Worm (Caenorhabditis elegans) whole organism, dauer: ENCODE results near the gene clhm-1.

ENCODE experiments used
- unc-62 ChIP-seq: sonication (generic microtip); optimal IDR thresholded peaks from 2 replicates; lab custom pipeline; 2017; ENCODE audit warnings: missing biosample characterization, missing genetic modification reagents, missing genetic modification characterization

clhm-1 gene

DNA sequence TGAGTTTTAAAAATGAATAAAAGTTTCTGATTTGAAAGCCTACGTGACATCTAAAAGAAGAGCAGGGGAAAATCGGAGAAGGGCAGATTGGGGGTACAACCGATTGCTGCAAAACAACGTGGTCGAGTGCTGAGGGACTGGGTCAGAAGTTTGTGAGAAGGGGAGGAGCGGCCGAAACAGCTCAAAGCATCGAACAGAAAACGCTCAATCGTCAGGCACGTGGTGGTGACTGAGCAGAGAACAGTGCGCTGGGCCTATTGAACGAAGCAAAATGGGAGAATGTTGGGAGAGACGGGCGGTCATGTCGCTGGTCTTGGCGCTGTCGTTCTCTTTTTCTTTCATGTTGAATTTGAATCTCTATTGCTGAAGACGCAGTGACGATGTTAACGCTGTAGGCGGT, 20.4 kb upstream of the clhm-1 start:
- no peak for TF ChIP-seq unc-62 (GFP tag; lab: Kevin White, UChicago)

- TF ChIP-seq unc-62 (GFP tag; lab: Kevin White, UChicago) = no peak
These were observed 19.3 kb upstream of the clhm-1 start, which contains the start of gene acer-1 for ce11 chrII:6890095-6890494. Gene acer-1, minus strand, starts transcription at chrII:6890400.

ce11 chrII:6889580-6889922, 18.7 kb upstream of the clhm-1 start:
- no peak for TF ChIP-seq unc-62 (GFP tag; lab: Kevin White, UChicago)

DNA sequence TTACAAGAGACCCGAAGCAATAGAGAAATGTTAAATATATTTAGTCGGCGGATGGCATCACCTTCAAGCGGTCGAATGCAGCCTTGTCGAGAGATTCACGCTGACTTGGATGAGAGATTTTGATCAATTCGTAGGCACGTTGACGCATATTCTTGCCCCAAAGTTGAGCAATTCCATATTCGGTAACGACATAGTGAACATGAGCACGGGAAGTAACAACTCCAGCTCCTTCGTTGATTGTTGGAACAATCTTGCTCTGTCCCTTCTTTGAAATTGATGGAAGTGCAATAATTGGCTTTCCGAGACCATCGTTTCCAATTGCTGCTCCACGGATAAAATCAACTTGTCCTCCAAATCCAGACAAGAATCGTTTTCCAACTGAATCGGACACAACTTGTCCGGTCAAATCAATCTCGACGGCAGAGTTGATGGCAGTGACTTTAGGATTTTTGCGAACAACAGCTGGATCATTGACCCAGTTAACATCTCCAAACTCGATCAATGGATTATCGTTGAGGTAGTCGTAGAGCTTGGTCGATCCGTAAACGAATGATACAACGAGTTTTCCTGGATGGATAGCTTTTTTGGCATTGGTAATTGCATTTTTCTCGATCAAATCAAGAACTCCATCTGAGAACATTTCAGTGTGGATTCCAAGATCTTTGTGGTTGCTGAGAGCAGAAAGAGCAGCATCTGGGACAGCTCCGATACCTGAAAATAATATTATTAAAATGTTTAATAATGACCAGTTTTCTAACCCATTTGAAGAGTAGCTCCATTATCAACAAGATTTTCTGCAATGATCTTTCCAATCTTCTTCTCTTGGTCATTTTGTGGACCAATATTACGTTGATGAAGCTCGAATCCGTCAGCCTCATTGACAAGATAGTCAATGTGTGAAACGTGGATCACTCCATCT, 18.1 kb upstream of the clhm-1 start:
- no peak for TF ChIP-seq unc-62 (GFP tag; lab: Kevin White, UChicago)

ce11 chrII:6888211-6888610, 17.4 kb upstream of the clhm-1 start:
- no peak for TF ChIP-seq unc-62 (GFP tag; lab: Kevin White, UChicago)

DNA sequence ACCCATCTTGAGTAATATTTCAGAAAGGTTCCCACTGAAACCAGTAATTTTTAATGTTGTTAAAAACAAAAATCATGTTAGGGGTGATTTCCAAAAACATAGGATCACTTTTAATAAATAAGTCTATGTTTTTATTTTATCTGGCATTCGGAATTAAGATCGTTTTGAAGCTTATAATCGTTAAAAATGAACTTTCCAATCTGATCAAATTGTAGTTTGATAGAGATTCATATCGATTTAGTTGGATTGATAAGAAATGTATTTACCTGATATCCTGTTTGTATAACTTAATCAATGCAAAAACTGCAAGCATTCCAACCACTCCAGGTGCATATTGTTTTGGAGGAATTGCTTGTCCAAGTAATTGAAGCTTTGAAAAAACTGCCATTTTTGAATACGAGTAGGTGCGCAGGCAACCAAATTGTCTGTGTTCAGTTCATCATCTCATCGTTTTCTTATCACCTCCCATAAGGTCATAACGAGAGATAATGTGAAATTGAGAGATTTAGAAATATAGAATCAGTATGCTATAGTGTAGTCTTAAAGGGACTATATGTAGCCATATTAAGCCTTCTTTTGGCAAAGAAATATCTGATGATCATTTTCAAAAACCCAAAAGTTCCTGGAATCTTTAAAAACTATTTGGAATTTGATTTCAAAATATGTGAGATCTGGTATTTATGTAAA, 16.7 kb upstream of the clhm-1 start, which contains the start of gene pmp-2:
TSS of gene pmp-2 (minus strand) at position 487 of the 687 bp plus-strand sequence.
- no peak for TF ChIP-seq unc-62 (GFP tag; lab: Kevin White, UChicago)

- TF ChIP-seq unc-62 (GFP tag; lab: Kevin White, UChicago) = no peak
These were observed 13.8 kb upstream of the clhm-1 start for ce11 chrII:6884568-6884967.

DNA sequence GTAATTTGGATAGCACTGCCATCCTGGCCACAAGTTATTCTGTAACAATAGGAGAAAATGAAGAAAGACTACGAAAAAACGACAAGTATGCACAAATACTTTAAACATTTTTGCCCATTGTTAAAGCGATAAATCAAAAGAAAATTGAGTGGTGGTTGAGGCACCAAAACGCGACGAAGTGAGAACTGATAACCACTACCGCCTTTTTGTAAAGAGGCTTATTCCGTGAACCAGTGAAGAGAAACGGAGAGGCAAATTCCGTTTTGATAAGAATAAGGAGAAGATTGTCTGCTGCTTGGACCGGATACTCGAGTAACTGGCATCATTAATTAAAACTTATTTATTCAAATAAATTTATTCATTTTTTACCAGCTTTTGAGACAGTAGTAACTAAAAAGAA, 12.9 kb upstream of the clhm-1 start, which contains the start of gene pmp-1:
TSS of gene pmp-1 (minus strand) at position 39 of the 400 bp plus-strand sequence.
- TF ChIP-seq unc-62 (GFP tag; lab: Kevin White, UChicago) = no peak

ce11 chrII:6882335-6882734, 11.5 kb upstream of the clhm-1 start:
- TF ChIP-seq unc-62 (GFP tag; lab: Kevin White, UChicago) = no peak

DNA sequence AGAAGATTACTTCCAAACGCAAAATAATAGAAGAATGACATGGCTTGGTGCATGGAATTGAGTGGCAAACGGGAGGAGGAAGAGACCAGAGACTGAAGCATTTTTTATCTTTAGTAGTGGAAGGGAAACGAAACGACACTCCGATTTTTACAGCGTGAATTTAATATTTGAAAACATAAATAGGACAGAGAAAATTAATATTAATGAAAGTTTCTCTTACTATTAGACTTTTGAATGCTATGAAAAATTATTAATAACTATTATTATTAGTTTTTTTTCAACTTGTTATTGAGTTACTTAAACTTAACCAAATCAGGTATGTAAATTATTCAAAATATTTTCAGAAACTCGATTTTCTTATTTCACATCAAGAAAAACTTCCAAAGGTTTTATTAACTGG, 9.3 kb upstream of the clhm-1 start, which contains the start of gene C44B7.7:
TSS of gene C44B7.7 (minus strand) at position 101 of the 400 bp plus-strand sequence.
- TF ChIP-seq unc-62 (GFP tag; lab: Kevin White, UChicago) = no peak

ce11 chrII:6877881-6878280, 7.1 kb upstream of the clhm-1 start:
- no peak for TF ChIP-seq unc-62 (GFP tag; lab: Kevin White, UChicago)

DNA sequence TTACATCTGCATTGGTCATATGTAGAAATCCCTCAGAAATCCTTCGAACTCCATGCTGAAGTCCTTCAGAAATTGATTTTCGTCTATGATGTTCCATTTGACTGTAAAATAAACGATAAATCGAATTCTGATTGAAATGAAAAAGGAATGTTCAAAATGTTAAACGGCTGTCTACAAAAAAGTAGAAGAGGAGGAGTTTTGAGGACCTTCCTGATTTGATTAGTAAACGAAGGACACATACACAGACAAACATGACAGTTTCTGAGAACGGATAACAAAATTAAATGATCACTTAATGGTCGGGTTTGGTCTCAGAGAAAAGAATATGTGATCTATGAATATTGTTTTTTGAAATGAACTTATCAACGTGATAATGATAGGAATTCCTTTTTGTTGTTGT, 6.1 kb upstream of the clhm-1 start, which contains the start of gene slc-36.5:
TSS of gene slc-36.5 (minus strand) at position 101 of the 400 bp plus-strand sequence.
- TF ChIP-seq unc-62 (GFP tag; lab: Kevin White, UChicago) = no peak

DNA sequence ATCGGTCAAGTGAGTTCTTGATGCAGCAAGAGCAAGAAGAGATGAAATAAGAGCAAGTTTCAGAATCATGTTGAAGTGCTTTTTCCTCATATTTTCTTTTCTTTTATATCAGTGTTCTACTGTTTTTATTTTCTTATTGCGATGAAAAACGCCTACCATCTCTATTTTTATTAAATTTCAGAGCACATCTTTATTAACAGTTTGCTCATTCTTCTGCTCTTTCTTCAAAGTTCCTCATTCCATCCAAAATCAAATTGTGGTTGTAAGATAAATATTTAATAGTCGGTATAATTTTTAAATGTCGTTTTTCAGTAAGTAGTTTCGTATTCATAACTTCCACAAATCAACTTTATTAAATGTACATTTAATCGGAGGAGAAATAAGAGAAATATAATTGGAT, 1.7 kb upstream of the clhm-1 start, which contains the start of gene C44B7.5:
TSS of gene C44B7.5 (minus strand) at position 101 of the 400 bp plus-strand sequence.
- TF ChIP-seq unc-62 (GFP tag; lab: Kevin White, UChicago) = no peak

DNA sequence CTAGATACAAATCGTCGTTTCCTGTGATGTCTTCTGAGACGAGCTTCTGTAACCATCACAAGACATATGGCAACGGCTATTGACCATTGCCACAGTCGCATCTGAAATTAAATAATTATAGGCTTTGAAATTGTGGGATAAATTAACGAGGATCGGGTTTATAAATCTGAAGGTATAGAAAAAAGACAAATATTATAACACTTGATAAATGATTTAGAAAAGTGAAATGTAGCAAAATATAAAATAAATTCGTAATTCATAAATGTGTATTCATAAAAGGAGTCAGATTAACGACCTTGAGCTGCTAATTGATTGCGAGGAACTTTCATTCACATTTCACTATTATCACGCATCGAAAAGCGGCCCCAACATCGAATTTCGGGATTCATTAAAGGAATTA, 7.2 kb downstream of the clhm-1 start, which contains the start of gene aff-1:
TSS of gene aff-1 (minus strand) at position 101 of the 400 bp plus-strand sequence.
- no peak for TF ChIP-seq unc-62 (GFP tag; lab: Kevin White, UChicago)

- no peak for TF ChIP-seq unc-62 (GFP tag; lab: Kevin White, UChicago)
These were observed 10.8 kb downstream of the clhm-1 start for ce11 chrII:6860043-6860442.

ce11 chrII:6858835-6859234, 12.0 kb downstream of the clhm-1 start:
- no peak for TF ChIP-seq unc-62 (GFP tag; lab: Kevin White, UChicago)
